6 worm cellular contexts compared by ENCODE assay signal in the genomic region with DNA sequence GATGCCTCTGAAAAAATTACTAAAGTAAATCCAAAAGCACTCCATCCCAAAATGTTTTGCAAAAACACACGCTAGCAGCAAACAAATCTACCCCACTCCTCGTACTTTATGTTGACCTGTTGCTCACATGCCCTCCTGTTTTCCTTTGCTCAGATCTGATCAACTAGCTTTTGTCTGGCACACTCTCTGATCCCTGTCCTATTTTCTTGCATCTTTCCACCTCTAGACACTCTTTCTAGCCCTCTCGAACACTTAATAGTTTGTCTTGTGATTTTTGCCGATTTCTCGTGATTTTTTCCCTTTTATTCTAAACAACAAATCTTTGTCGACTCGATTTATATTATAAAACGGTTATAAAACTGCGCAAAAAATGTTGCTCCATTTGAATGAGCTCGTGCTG.
TF ChIP-seq lines count a peak whose summit lies in the region.

A gene (plus strand): TSS at position 229 of the 400 bp plus-strand sequence.

TF ChIP-seq in whole organism, L1 larva, 84 proteins besides CTCF, POLR2A, EP300 and RAD21 (continues in another document):
- no peak for TF ChIP-seq nhr-84 (tag; optimal IDR thresholded peaks at IDR 0.05; lab: Kevin White, UChicago)
- TF ChIP-seq lsy-2 (tag; optimal IDR thresholded peaks at IDR 0.05; lab: Kevin White, UChicago): peak; percentile 47 to 48
- TF ChIP-seq ces-1 (GFP tag; optimal IDR thresholded peaks at IDR 0.05; lab: Kevin White, UChicago): no peak
- TF ChIP-seq sup-37 (GFP tag; optimal IDR thresholded peaks at IDR 0.05; lab: Kevin White, UChicago): no peak
- TF ChIP-seq unc-62 (GFP tag; optimal IDR thresholded peaks at IDR 0.05; lab: Kevin White, UChicago): no peak
- no peak for TF ChIP-seq nhr-47 (tag; optimal IDR thresholded peaks at IDR 0.05; lab: Kevin White, UChicago)
- peak in 1 of 2 experiments; percentile 39 for TF ChIP-seq mdl-1 (tag; optimal IDR thresholded peaks at IDR 0.05; lab: Kevin White, UChicago)
- TF ChIP-seq elt-3 (tag; optimal IDR thresholded peaks at IDR 0.05; lab: Kevin White, UChicago): no peak
- no peak for TF ChIP-seq F16B12.6 (tag; optimal IDR thresholded peaks at IDR 0.05; lab: Kevin White, UChicago)
- TF ChIP-seq nhr-76 (tag; optimal IDR thresholded peaks at IDR 0.05; lab: Kevin White, UChicago): no peak
- no peak for TF ChIP-seq aly-2 (tag; optimal IDR thresholded peaks at IDR 0.05; lab: Kevin White, UChicago)
- no peak for TF ChIP-seq lir-3 (tag; optimal IDR thresholded peaks at IDR 0.05; lab: Kevin White, UChicago; ENCODE audit: poor library complexity)
- no peak for TF ChIP-seq lin-15B (tag; optimal IDR thresholded peaks at IDR 0.05; lab: Kevin White, UChicago)
- TF ChIP-seq egl-13 (tag; optimal IDR thresholded peaks at IDR 0.05; lab: Kevin White, UChicago): no peak
- no peak for TF ChIP-seq C16A3.4 (tag; optimal IDR thresholded peaks at IDR 0.05; lab: Kevin White, UChicago)

TF ChIP-seq in whole organism, L2 larva, 48 proteins besides CTCF, POLR2A, EP300 and RAD21:
- TF ChIP-seq C34F6.9 (tag; optimal IDR thresholded peaks at IDR 0.05; lab: Kevin White, UChicago) (peak; percentile 48), nhr-129 (tag; optimal IDR thresholded peaks at IDR 0.05; lab: Kevin White, UChicago) (peak; percentile 72), zag-1 (tag; optimal IDR thresholded peaks at IDR 0.05; lab: Kevin White, UChicago) (no peak), ZK546.5 (tag; optimal IDR thresholded peaks at IDR 0.05; lab: Kevin White, UChicago) (no peak), mdl-1 (tag; optimal IDR thresholded peaks at IDR 0.05; lab: Kevin White, UChicago) (no peak), lsy-2 (tag; optimal IDR thresholded peaks at IDR 0.05; lab: Kevin White, UChicago) (peak in 1 of 2 experiments; percentile 30)

TF ChIP-seq in whole organism, L3 larva, 47 proteins besides CTCF, POLR2A, EP300 and RAD21 (continues in another document):
- TF ChIP-seq ztf-11 (tag; optimal IDR thresholded peaks at IDR 0.05; lab: Kevin White, UChicago) (no peak), egl-5 (tag; optimal IDR thresholded peaks at IDR 0.05; lab: Kevin White, UChicago) (no peak), nhr-77 (tag; optimal IDR thresholded peaks at IDR 0.05; lab: Kevin White, UChicago) (no peak), nhr-11 (tag; optimal IDR thresholded peaks at IDR 0.05; lab: Kevin White, UChicago) (peak; percentile 42), daf-12 (tag; optimal IDR thresholded peaks at IDR 0.05; lab: Kevin White, UChicago) (no peak), nhr-28 (tag; optimal IDR thresholded peaks at IDR 0.05; lab: Kevin White, UChicago) (no peak), nhr-67 (tag; optimal IDR thresholded peaks at IDR 0.05; lab: Kevin White, UChicago) (no peak), unc-39 (tag; optimal IDR thresholded peaks at IDR 0.05; lab: Kevin White, UChicago) (no peak), ztf-4 (tag; optimal IDR thresholded peaks at IDR 0.05; lab: Kevin White, UChicago) (no peak), nfya-1 (tag; optimal IDR thresholded peaks at IDR 0.05; lab: Kevin White, UChicago; ENCODE audit: insufficient read depth) (peak; percentile 29), pha-4 (tag; optimal IDR thresholded peaks at IDR 0.05; lab: Kevin White, UChicago) (peak; percentile 83), ZK546.5 (tag; optimal IDR thresholded peaks at IDR 0.05; lab: Kevin White, UChicago) (no peak), ceh-16 (tag; optimal IDR thresholded peaks at IDR 0.05; lab: Kevin White, UChicago) (no peak), elt-3 (tag; optimal IDR thresholded peaks at IDR 0.05; lab: Kevin White, UChicago) (no peak), unc-62 (GFP tag; optimal IDR thresholded peaks at IDR 0.05; lab: Kevin White, UChicago) (no peak), ceh-9 (tag; optimal IDR thresholded peaks at IDR 0.05; lab: Kevin White, UChicago) (no peak), fkh-10 (GFP tag; optimal IDR thresholded peaks at IDR 0.05; lab: Kevin White, UChicago) (no peak), fos-1 (tag; optimal IDR thresholded peaks at IDR 0.05; lab: Kevin White, UChicago) (no peak)

TF ChIP-seq in whole organism, L4 larva, 104 proteins besides CTCF, POLR2A, EP300 and RAD21:
- TF ChIP-seq daf-16 (GFP tag; optimal IDR thresholded peaks at IDR 0.05; lab: Kevin White, UChicago) (peak in 1 of 2 experiments; percentile 76), daf-16 (tag; optimal IDR thresholded peaks at IDR 0.05; lab: Kevin White, UChicago) (no peak), ama-1 (optimal IDR thresholded peaks at IDR 0.05; lab: Kevin White, UChicago) (no peak), arid-1 (GFP tag; conservative IDR thresholded peaks at IDR 0.05; lab: Robert Waterston, UW) (no peak), F26F4.8 (GFP tag; conservative IDR thresholded peaks at IDR 0.05; lab: Robert Waterston, UW) (no peak), nhr-28 (tag; optimal IDR thresholded peaks at IDR 0.05; lab: Kevin White, UChicago) (peak; percentile 1), egl-43 (GFP tag; IDR thresholded peaks at IDR 0.05; lab: Robert Waterston, UW) (no peak), unc-130 (GFP tag; optimal IDR thresholded peaks at IDR 0.05; lab: Kevin White, UChicago) (no peak), egl-27 (tag; optimal IDR thresholded peaks at IDR 0.05; lab: Kevin White, UChicago) (no peak), nhr-11 (tag; optimal IDR thresholded peaks at IDR 0.05; lab: Kevin White, UChicago) (peak; percentile 85), madf-9 (GFP tag; conservative IDR thresholded peaks at IDR 0.05; lab: Robert Waterston, UW) (no peak), hlh-11 (tag; optimal IDR thresholded peaks at IDR 0.05; lab: Kevin White, UChicago) (peak; percentile 56), spr-3 (GFP tag; optimal IDR thresholded peaks at IDR 0.05; lab: Kevin White, UChicago) (no peak), hlh-30 (tag; optimal IDR thresholded peaks at IDR 0.05; lab: Kevin White, UChicago; ENCODE audit: insufficient read depth) (peak; percentile 55), lin-1 (GFP tag; IDR thresholded peaks at IDR 0.05; lab: Robert Waterston, UW) (no peak), dmd-8 (GFP tag; IDR thresholded peaks at IDR 0.05; lab: Robert Waterston, UW) (no peak), hmg-1.1 (GFP tag; IDR thresholded peaks at IDR 0.05; lab: Robert Waterston, UW) (no peak)

TF ChIP-seq in whole organism, late embryonic, 69 proteins besides CTCF, POLR2A, EP300 and RAD21:
- TF ChIP-seq ceh-18 (tag; optimal IDR thresholded peaks at IDR 0.05; lab: Kevin White, UChicago) (peak; percentile 12), ceh-14 (tag; optimal IDR thresholded peaks at IDR 0.05; lab: Kevin White, UChicago) (no peak), mec-3 (tag; optimal IDR thresholded peaks at IDR 0.05; lab: Kevin White, UChicago; ENCODE audit: borderline replicate concordance) (no peak), unc-86 (tag; optimal IDR thresholded peaks at IDR 0.05; lab: Kevin White, UChicago) (no peak)

TF ChIP-seq in whole organism, young adult, 124 proteins besides CTCF, POLR2A, EP300 and RAD21:
- TF ChIP-seq akir-1 (GFP tag; optimal IDR thresholded peaks at IDR 0.05; lab: Kevin White, UChicago): no peak
- peak; percentile 29; the same call in 1 of the 2 replicates for TF ChIP-seq hmg-1.2 (GFP tag; IDR thresholded peaks at IDR 0.05; lab: Robert Waterston, UW)
